Worm (Caenorhabditis elegans): ENCODE results near the gene C49F5.3.

C49F5.3 gene

ce11 chrX:11964555-11964954 is 18.9 kb downstream of the C49F5.3 start (continued):
- TF ChIP-seq spr-1 (tag; optimal IDR thresholded peaks at IDR 0.05): no peak
- no peak for TF ChIP-seq F26F4.8 (GFP tag; conservative IDR thresholded peaks at IDR 0.05)
- no peak for TF ChIP-seq ceh-62 (tag; optimal IDR thresholded peaks at IDR 0.05)
- no peak for TF ChIP-seq ceh-28 (tag; optimal IDR thresholded peaks at IDR 0.05)
- TF ChIP-seq sdz-12 (GFP tag; optimal IDR thresholded peaks at IDR 0.05): no peak
- no peak for TF ChIP-seq ama-1 (optimal IDR thresholded peaks at IDR 0.05)
- TF ChIP-seq aha-1 (tag): peak; percentile 40
- no peak for TF ChIP-seq saeg-2 (GFP tag; IDR thresholded peaks at IDR 0.05)
- peak in 1 of 2 experiments; percentile 81 for TF ChIP-seq hif-1 (tag; optimal IDR thresholded peaks at IDR 0.05)
- TF ChIP-seq Y105C5A.15 (GFP tag; IDR thresholded peaks at IDR 0.05): no peak
- TF ChIP-seq mep-1 (tag; optimal IDR thresholded peaks at IDR 0.05): peak; percentile 7
- peak; percentile 50 for TF ChIP-seq nhr-48 (tag; optimal IDR thresholded peaks at IDR 0.05)
- peak; percentile 90 for TF ChIP-seq tra-1 (GFP tag; IDR thresholded peaks at IDR 0.05)
- no peak for TF ChIP-seq unc-62 (GFP tag; optimal IDR thresholded peaks at IDR 0.05 in 1 of 2)
- no peak for TF ChIP-seq unc-62 (tag; optimal IDR thresholded peaks at IDR 0.05)
- TF ChIP-seq T26A8.4 (GFP tag; IDR thresholded peaks at IDR 0.05): no peak
- TF ChIP-seq ceh-32 (tag; optimal IDR thresholded peaks at IDR 0.05; ENCODE audit: poor library complexity): no peak
- no peak for TF ChIP-seq ceh-82 (tag; optimal IDR thresholded peaks at IDR 0.05)
- no peak for TF ChIP-seq zip-2 (tag; optimal IDR thresholded peaks at IDR 0.05)
- no peak for TF ChIP-seq F44E2.7 (GFP tag; IDR thresholded peaks at IDR 0.05)
- TF ChIP-seq skn-1 (tag; optimal IDR thresholded peaks at IDR 0.05): no peak
- no peak for TF ChIP-seq egl-27 (tag; optimal IDR thresholded peaks at IDR 0.05)
- no peak for TF ChIP-seq nhr-237 (tag; optimal IDR thresholded peaks at IDR 0.05)
- TF ChIP-seq rbr-2 (tag; optimal IDR thresholded peaks at IDR 0.05): no peak
- no peak for TF ChIP-seq attf-4 (tag; optimal IDR thresholded peaks at IDR 0.05)
- TF ChIP-seq dmd-6 (GFP tag; IDR thresholded peaks at IDR 0.05): peak; percentile 87
- no peak for TF ChIP-seq gei-8 (GFP tag; optimal IDR thresholded peaks at IDR 0.05)
- TF ChIP-seq lin-1 (GFP tag; IDR thresholded peaks at IDR 0.05): no peak
- TF ChIP-seq mdt-29 (GFP tag; IDR thresholded peaks at IDR 0.05): no peak
- TF ChIP-seq zfp-2 (tag; optimal IDR thresholded peaks at IDR 0.05): no peak
- peak; percentile 95 for TF ChIP-seq nhr-28 (tag; optimal IDR thresholded peaks at IDR 0.05)
- TF ChIP-seq dmd-9 (GFP tag; IDR thresholded peaks at IDR 0.05): no peak
- TF ChIP-seq F49E8.2 (tag; optimal IDR thresholded peaks at IDR 0.05; ENCODE audit: borderline replicate concordance): no peak
- no peak for TF ChIP-seq nhr-42 (GFP tag; IDR thresholded peaks at IDR 0.05)
- peak; percentile 78 for TF ChIP-seq hlh-11 (tag; optimal IDR thresholded peaks at IDR 0.05)
- peak in 1 of 2 experiments; percentile 62 for TF ChIP-seq mdl-1 (tag; optimal IDR thresholded peaks at IDR 0.05)
- TF ChIP-seq daf-12 (tag; optimal IDR thresholded peaks at IDR 0.05): no peak
- TF ChIP-seq nhr-76 (tag; optimal IDR thresholded peaks at IDR 0.05): no peak
- no peak for TF ChIP-seq madf-5 (GFP tag; IDR thresholded peaks at IDR 0.05)
- TF ChIP-seq jun-1 (tag; optimal IDR thresholded peaks at IDR 0.05): no peak
- TF ChIP-seq T20F7.1 (GFP tag; optimal IDR thresholded peaks at IDR 0.05): no peak
- no peak for TF ChIP-seq aly-2 (tag; optimal IDR thresholded peaks at IDR 0.05)
- no peak for TF ChIP-seq Y75B8A.6 (GFP tag; IDR thresholded peaks at IDR 0.05)
- TF ChIP-seq lin-38 (GFP tag; IDR thresholded peaks at IDR 0.05): no peak
- no peak for TF ChIP-seq spr-3 (GFP tag; optimal IDR thresholded peaks at IDR 0.05)
- TF ChIP-seq unc-130 (GFP tag; optimal IDR thresholded peaks at IDR 0.05): no peak
- TF ChIP-seq nhr-25 (tag; optimal IDR thresholded peaks at IDR 0.05; ENCODE audit: borderline replicate concordance, insufficient read depth): no peak
- no peak for TF ChIP-seq unc-39 (tag; optimal IDR thresholded peaks at IDR 0.05)
- TF ChIP-seq arid-1 (GFP tag; conservative IDR thresholded peaks at IDR 0.05): no peak
- TF ChIP-seq daf-19 (GFP tag; conservative IDR thresholded peaks at IDR 0.05): no peak
- TF ChIP-seq cey-2 (tag; optimal IDR thresholded peaks at IDR 0.05; ENCODE audit: borderline replicate concordance, insufficient read depth): no peak
- TF ChIP-seq pha-4 (GFP tag; IDR thresholded peaks at IDR 0.05): no peak
- TF ChIP-seq pha-4 (tag; optimal IDR thresholded peaks at IDR 0.05): no peak
